Worm (Caenorhabditis elegans): ENCODE data around the gene ser-1.

The ser-1 gene

ce11 chrX:16579303-16579795 is at the start of gene ser-1:
TSS of gene ser-1 (plus strand) at chrX:16579745.
- TF ChIP-seq pes-1 (GFP tag; IDR thresholded peaks at IDR 0.05) (no peak), aly-1 (tag; optimal IDR thresholded peaks at IDR 0.05) (no peak), B0310.2 (tag; optimal IDR thresholded peaks at IDR 0.05) (no peak), ceh-13 (GFP tag; optimal IDR thresholded peaks at IDR 0.05) (no peak), ama-1 (optimal IDR thresholded peaks at IDR 0.05) (no peak), tbx-37 (GFP tag; conservative IDR thresholded peaks at IDR 0.05) (no peak), ceh-36 (tag; optimal IDR thresholded peaks at IDR 0.05) (no peak), flt-1 (GFP tag; IDR thresholded peaks at IDR 0.05) (no peak), F13C5.2 (tag; optimal IDR thresholded peaks at IDR 0.05) (no peak), ets-7 (tag; optimal IDR thresholded peaks at IDR 0.05) (no peak), tbx-11 (GFP tag; IDR thresholded peaks at IDR 0.05) (no peak), sea-1 (GFP tag; conservative IDR thresholded peaks at IDR 0.05) (no peak), tra-4 (tag; optimal IDR thresholded peaks at IDR 0.05) (no peak), hmg-4 (GFP tag; optimal IDR thresholded peaks at IDR 0.05) (no peak), hmbx-1 (tag; optimal IDR thresholded peaks at IDR 0.05) (no peak)

- no peak for TF ChIP-seq hmg-4 (GFP tag; optimal IDR thresholded peaks at IDR 0.05)
- TF ChIP-seq tra-4 (tag; optimal IDR thresholded peaks at IDR 0.05): no peak
- TF ChIP-seq flt-1 (GFP tag; IDR thresholded peaks at IDR 0.05): no peak
- TF ChIP-seq scrt-1 (GFP tag; IDR thresholded peaks at IDR 0.05): no peak
- no peak for TF ChIP-seq pes-1 (GFP tag; IDR thresholded peaks at IDR 0.05)
- no peak for TF ChIP-seq tbx-37 (GFP tag; conservative IDR thresholded peaks at IDR 0.05)
- no peak for TF ChIP-seq tbx-11 (GFP tag; IDR thresholded peaks at IDR 0.05)
- TF ChIP-seq aly-1 (tag; optimal IDR thresholded peaks at IDR 0.05): no peak
- no peak for TF ChIP-seq ceh-36 (tag; optimal IDR thresholded peaks at IDR 0.05)
- TF ChIP-seq ets-7 (tag; optimal IDR thresholded peaks at IDR 0.05): no peak
- no peak for TF ChIP-seq hmbx-1 (tag; optimal IDR thresholded peaks at IDR 0.05)
- TF ChIP-seq ama-1 (optimal IDR thresholded peaks at IDR 0.05): no peak
- no peak for TF ChIP-seq sea-1 (GFP tag; conservative IDR thresholded peaks at IDR 0.05)
- no peak for TF ChIP-seq B0310.2 (tag; optimal IDR thresholded peaks at IDR 0.05)
- TF ChIP-seq hnd-1 (tag; optimal IDR thresholded peaks at IDR 0.05): no peak
Observed at ce11 chrX:16529937-16530336, 49.6 kb upstream of the ser-1 start.

ce11 chrX:16530455-16530854 is 49.1 kb upstream of the ser-1 start:
- TF ChIP-seq B0310.2 (tag; optimal IDR thresholded peaks at IDR 0.05) (no peak), sea-1 (GFP tag; conservative IDR thresholded peaks at IDR 0.05) (no peak), tbx-37 (GFP tag; conservative IDR thresholded peaks at IDR 0.05) (no peak), hnd-1 (tag; optimal IDR thresholded peaks at IDR 0.05) (no peak), hmg-4 (GFP tag; optimal IDR thresholded peaks at IDR 0.05) (no peak), tra-4 (tag; optimal IDR thresholded peaks at IDR 0.05) (no peak), F13C5.2 (tag; optimal IDR thresholded peaks at IDR 0.05) (no peak), aly-1 (tag; optimal IDR thresholded peaks at IDR 0.05) (no peak), flt-1 (GFP tag; IDR thresholded peaks at IDR 0.05) (no peak), tbx-11 (GFP tag; IDR thresholded peaks at IDR 0.05) (no peak), scrt-1 (GFP tag; IDR thresholded peaks at IDR 0.05) (no peak), ama-1 (optimal IDR thresholded peaks at IDR 0.05) (no peak)

ce11 chrX:16532513-16532912 is 47.0 kb upstream of the ser-1 start:
- no peak for TF ChIP-seq sea-1 (GFP tag; conservative IDR thresholded peaks at IDR 0.05)

- TF ChIP-seq tbx-11 (GFP tag; IDR thresholded peaks at IDR 0.05) (no peak), F13C5.2 (tag; optimal IDR thresholded peaks at IDR 0.05) (no peak), B0310.2 (tag; optimal IDR thresholded peaks at IDR 0.05) (no peak), ama-1 (optimal IDR thresholded peaks at IDR 0.05) (no peak), tra-4 (tag; optimal IDR thresholded peaks at IDR 0.05) (no peak), sea-1 (GFP tag; conservative IDR thresholded peaks at IDR 0.05) (no peak), ets-7 (tag; optimal IDR thresholded peaks at IDR 0.05) (no peak)
Observed at ce11 chrX:16533860-16534259, 45.7 kb upstream of the ser-1 start.

ce11 chrX:16534564-16534963 is 45.0 kb upstream of the ser-1 start:
- TF ChIP-seq flt-1 (GFP tag; IDR thresholded peaks at IDR 0.05) (no peak), tbx-11 (GFP tag; IDR thresholded peaks at IDR 0.05) (no peak), B0310.2 (tag; optimal IDR thresholded peaks at IDR 0.05) (no peak), tbx-37 (GFP tag; conservative IDR thresholded peaks at IDR 0.05) (no peak), ets-7 (tag; optimal IDR thresholded peaks at IDR 0.05) (no peak), pes-1 (GFP tag; IDR thresholded peaks at IDR 0.05) (no peak), hnd-1 (tag; optimal IDR thresholded peaks at IDR 0.05) (no peak), tra-4 (tag; optimal IDR thresholded peaks at IDR 0.05) (no peak), ceh-36 (tag; optimal IDR thresholded peaks at IDR 0.05) (no peak), sea-1 (GFP tag; conservative IDR thresholded peaks at IDR 0.05) (no peak)

ce11 chrX:16535192-16535591 is 44.4 kb upstream of the ser-1 start:
- TF ChIP-seq sea-1 (GFP tag; conservative IDR thresholded peaks at IDR 0.05) (no peak), ceh-36 (tag; optimal IDR thresholded peaks at IDR 0.05) (no peak), F13C5.2 (tag; optimal IDR thresholded peaks at IDR 0.05) (no peak), ceh-13 (GFP tag; optimal IDR thresholded peaks at IDR 0.05) (no peak), tbx-37 (GFP tag; conservative IDR thresholded peaks at IDR 0.05) (no peak), ama-1 (optimal IDR thresholded peaks at IDR 0.05) (no peak), tra-4 (tag; optimal IDR thresholded peaks at IDR 0.05) (no peak), hmg-4 (GFP tag; optimal IDR thresholded peaks at IDR 0.05) (no peak), flt-1 (GFP tag; IDR thresholded peaks at IDR 0.05) (no peak), scrt-1 (GFP tag; IDR thresholded peaks at IDR 0.05) (no peak), tbx-11 (GFP tag; IDR thresholded peaks at IDR 0.05) (no peak), aly-1 (tag; optimal IDR thresholded peaks at IDR 0.05) (no peak), hmbx-1 (tag; optimal IDR thresholded peaks at IDR 0.05) (no peak), hnd-1 (tag; optimal IDR thresholded peaks at IDR 0.05) (no peak), pes-1 (GFP tag; IDR thresholded peaks at IDR 0.05) (no peak), B0310.2 (tag; optimal IDR thresholded peaks at IDR 0.05) (no peak), ets-7 (tag; optimal IDR thresholded peaks at IDR 0.05) (no peak)
